Worm (Caenorhabditis elegans) whole organism, mixed stage, embryonic: ENCODE measurements around the gene C10G8.3.

Experiments
- M03D4.4 ChIP-seq: sonication (generic microtip); optimal IDR thresholded peaks from 2 replicates; lab custom pipeline; 2017; ENCODE audit warnings: mild to moderate bottlenecking, missing genetic modification characterization, missing compliant biosample characterization
- blmp-1 ChIP-seq: fragments of 150-350 bp; optimal IDR thresholded peaks from 2 replicates; lab custom pipeline; 2014; ENCODE audit warnings: missing biosample characterization, missing genetic modification characterization
- ceh-39 ChIP-seq: fragments of 150-350 bp; optimal IDR thresholded peaks from 2 replicates; lab custom pipeline; 2014; ENCODE audit warnings: missing biosample characterization, missing genetic modification characterization
- ceh-43 ChIP-seq: fragments of 200-800 bp; sonication (Bioruptor generic); optimal IDR thresholded peaks from 2 replicates; lab custom pipeline; 2018; ENCODE audit warnings: mild to moderate bottlenecking, missing genetic modification characterization, moderate library complexity, missing compliant biosample characterization
- ceh-83 ChIP-seq: fragments of 200-800 bp; sonication (Bioruptor generic); optimal IDR thresholded peaks from 2 replicates; lab custom pipeline; 2018; ENCODE audit warnings: mild to moderate bottlenecking, missing genetic modification characterization, missing compliant biosample characterization
- ces-1 ChIP-seq: fragments of 150-350 bp; optimal IDR thresholded peaks from 2 replicates; lab custom pipeline; 2014; ENCODE audit warnings: missing biosample characterization, missing genetic modification reagents, missing genetic modification characterization
- cnd-1 ChIP-seq: fragments of 200-800 bp; sonication (Bioruptor generic); optimal IDR thresholded peaks from 2 replicates; lab custom pipeline; 2018; ENCODE audit warnings: mild to moderate bottlenecking, missing genetic modification characterization, missing compliant biosample characterization
- drap-1 ChIP-seq: fragments of 200-800 bp; sonication (Bioruptor generic); optimal IDR thresholded peaks from 3 replicates; lab custom pipeline; 2018; ENCODE audit warnings: mild to moderate bottlenecking, missing genetic modification characterization, missing compliant biosample characterization
- elt-3 ChIP-seq: fragments of 150-350 bp; optimal IDR thresholded peaks from 2 replicates; lab custom pipeline; 2014; ENCODE audit warnings: missing biosample characterization, missing genetic modification characterization
- flh-1 ChIP-seq: fragments of 200-800 bp; sonication (Bioruptor generic); optimal IDR thresholded peaks from 2 replicates; lab custom pipeline; 2018; ENCODE audit warnings: mild to moderate bottlenecking, missing genetic modification characterization, moderate library complexity, missing compliant biosample characterization
- ham-2 ChIP-seq: fragments of 200-800 bp; sonication (Bioruptor generic); optimal IDR thresholded peaks from 2 replicates; lab custom pipeline; 2018; ENCODE audit warnings: mild to moderate bottlenecking, missing genetic modification characterization, missing compliant biosample characterization
- hlh-1 ChIP-seq: fragments of 150-350 bp; optimal IDR thresholded peaks from 2 replicates; lab custom pipeline; 2014; ENCODE audit warnings: missing biosample characterization, missing genetic modification reagents, missing genetic modification characterization
- lin-32 ChIP-seq: fragments of 200-800 bp; sonication (Bioruptor generic); optimal IDR thresholded peaks from 2 replicates; lab custom pipeline; 2018; ENCODE audit warnings: mild to moderate bottlenecking, missing genetic modification characterization, missing compliant biosample characterization
- lsy-2 ChIP-seq: fragments of 150-350 bp; optimal IDR thresholded peaks from 2 replicates; lab custom pipeline; 2014; ENCODE audit warnings: missing biosample characterization, missing genetic modification characterization
- mab-5 ChIP-seq: fragments of 150-350 bp; optimal IDR thresholded peaks from 2 replicates; lab custom pipeline; 2014; ENCODE audit warnings: missing biosample characterization, missing genetic modification characterization
- mep-1 ChIP-seq: fragments of 150-350 bp; optimal IDR thresholded peaks from 2 replicates; lab custom pipeline; 2017; ENCODE audit warnings: missing biosample characterization, missing genetic modification reagents, missing genetic modification characterization, inconsistent platforms
- mls-2 ChIP-seq: sonication (generic microtip); optimal IDR thresholded peaks from 2 replicates; lab custom pipeline; 2016; ENCODE audit warnings: mild to moderate bottlenecking, missing genetic modification characterization, moderate library complexity, missing compliant biosample characterization
- nhr-12 ChIP-seq: fragments of 150-350 bp; optimal IDR thresholded peaks from 2 replicates; lab custom pipeline; 2014; ENCODE audit warnings: missing biosample characterization, missing genetic modification characterization
- nhr-28 ChIP-seq: fragments of 150-350 bp; optimal IDR thresholded peaks from 2 replicates; lab custom pipeline; 2014; ENCODE audit warnings: missing biosample characterization, missing genetic modification characterization
- sem-2 ChIP-seq: fragments of 200-800 bp; sonication (Bioruptor generic); optimal IDR thresholded peaks from 2 replicates; lab custom pipeline; 2018; ENCODE audit warnings: mild to moderate bottlenecking, missing genetic modification characterization, missing compliant biosample characterization
- sptf-1 ChIP-seq: sonication (generic microtip); optimal IDR thresholded peaks from 2 replicates; lab custom pipeline; 2017; ENCODE audit warnings: mild to moderate bottlenecking, missing genetic modification characterization, moderate library complexity, missing compliant biosample characterization
- unc-120 ChIP-seq: sonication (generic microtip); optimal IDR thresholded peaks from 2 replicates; lab custom pipeline; 2017; ENCODE audit warnings: missing genetic modification characterization, missing compliant biosample characterization; ENCODE audit not compliant: poor library complexity, severe bottlenecking
- unc-39 ChIP-seq: fragments of 150-350 bp; optimal IDR thresholded peaks from 2 replicates; lab custom pipeline; 2014; ENCODE audit warnings: missing biosample characterization, missing genetic modification characterization
- unc-62 ChIP-seq: fragments of 150-350 bp; optimal IDR thresholded peaks from 2 replicates; lab custom pipeline; 2014; ENCODE audit warnings: missing biosample characterization, missing genetic modification reagents, missing genetic modification characterization
- zip-8 ChIP-seq: fragments of 150-350 bp; optimal IDR thresholded peaks from 2 replicates; lab custom pipeline; 2014; ENCODE audit warnings: missing biosample characterization, missing genetic modification characterization
- ztf-11 ChIP-seq: fragments of 150-350 bp; optimal IDR thresholded peaks from 2 replicates; lab custom pipeline; 2014; ENCODE audit warnings: missing biosample characterization, missing genetic modification characterization

The C10G8.3 gene

DNA sequence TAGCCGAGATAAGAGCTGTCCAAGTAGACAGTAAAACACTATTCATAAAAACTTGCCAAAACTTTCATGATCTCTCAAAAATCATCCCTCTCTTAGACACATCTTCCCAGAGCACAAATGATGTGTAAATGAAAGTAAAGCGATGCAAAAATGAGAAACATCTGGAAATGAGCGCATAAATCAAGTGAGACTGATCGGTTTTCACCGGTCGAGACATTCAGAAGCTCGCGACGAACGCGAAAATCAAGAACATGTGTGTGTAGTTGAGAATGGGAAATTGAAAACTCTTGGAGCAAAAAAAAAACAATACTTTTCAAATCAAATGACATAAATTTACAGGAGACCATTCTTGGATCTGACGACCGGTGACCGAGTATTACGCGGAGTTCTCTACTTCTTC, 8.2 kb upstream of the C10G8.3 start:
- TF ChIP-seq mls-2 (tag; lab: Kevin White, UChicago) = no peak
- no peak for TF ChIP-seq ceh-83
- TF ChIP-seq drap-1 (GFP tag; lab: Kevin White, UChicago) = no peak
- TF ChIP-seq ceh-43 (GFP tag; lab: Kevin White, UChicago) = no peak
- no peak for TF ChIP-seq sem-2 (GFP tag; lab: Kevin White, UChicago)
- no peak for TF ChIP-seq lin-32 (GFP tag; lab: Kevin White, UChicago)
- no peak for TF ChIP-seq nhr-28 (tag; lab: Kevin White, UChicago)

DNA sequence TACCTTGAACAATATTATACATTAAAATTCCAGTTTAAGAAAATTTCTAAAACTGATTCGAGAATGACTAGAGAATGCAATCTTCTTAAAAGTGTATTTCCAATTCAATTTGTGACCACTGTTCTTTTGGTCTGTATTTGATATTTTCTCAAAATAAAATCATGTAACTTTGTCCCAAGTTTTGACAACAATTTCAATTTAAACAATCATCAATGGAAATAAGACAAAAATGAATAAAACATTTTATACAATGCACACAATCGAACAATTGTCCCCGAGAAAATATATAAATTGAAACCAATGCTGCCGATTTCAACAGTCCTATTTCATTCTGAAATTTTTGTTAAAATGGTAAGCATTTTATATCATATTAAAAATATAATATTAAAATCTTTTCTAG, 918 bp upstream of the C10G8.3 start, which contains the start of gene C10G8.4:
Gene C10G8.4, plus strand, starts transcription at position 301 of the 400 bp plus-strand sequence.
- TF ChIP-seq ceh-83 = no peak
- TF ChIP-seq flh-1 (GFP tag; lab: Kevin White, UChicago) = no peak
- TF ChIP-seq lsy-2 = no peak
- TF ChIP-seq cnd-1 (tag; lab: Kevin White, UChicago) = no peak

DNA sequence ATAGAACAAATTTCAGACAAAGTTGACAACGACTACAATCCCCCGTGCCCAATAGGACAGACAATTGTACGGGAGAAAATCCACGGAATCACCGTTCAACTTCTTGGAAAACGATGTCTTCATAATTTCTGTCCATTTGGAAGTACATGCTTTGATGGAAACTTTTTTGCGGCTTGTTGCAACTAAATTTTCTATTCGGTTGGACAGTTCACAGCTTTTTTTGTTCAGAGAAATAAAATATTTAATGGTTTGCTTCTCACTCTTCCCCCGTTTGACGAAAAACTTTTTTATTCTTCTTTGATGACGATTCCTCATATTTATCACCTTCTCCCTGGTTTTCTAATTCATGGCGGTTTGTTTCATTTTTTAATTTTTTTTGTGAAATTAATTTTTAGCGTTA, 1.6 kb downstream of the C10G8.3 start, which contains the start of gene C10G8.2:
Gene C10G8.2, plus strand, starts transcription at position 301 of the 400 bp plus-strand sequence.
- TF ChIP-seq mep-1 (no peak), nhr-12 (tag; lab: Kevin White, UChicago) (no peak), M03D4.4 (tag; lab: Kevin White, UChicago) (no peak), elt-3 (tag; lab: Kevin White, UChicago) (no peak), lsy-2 (no peak), ztf-11 (tag; lab: Kevin White, UChicago) (no peak), unc-39 (tag; lab: Kevin White, UChicago) (no peak), lin-32 (GFP tag; lab: Kevin White, UChicago) (no peak), mls-2 (tag; lab: Kevin White, UChicago) (no peak)

DNA sequence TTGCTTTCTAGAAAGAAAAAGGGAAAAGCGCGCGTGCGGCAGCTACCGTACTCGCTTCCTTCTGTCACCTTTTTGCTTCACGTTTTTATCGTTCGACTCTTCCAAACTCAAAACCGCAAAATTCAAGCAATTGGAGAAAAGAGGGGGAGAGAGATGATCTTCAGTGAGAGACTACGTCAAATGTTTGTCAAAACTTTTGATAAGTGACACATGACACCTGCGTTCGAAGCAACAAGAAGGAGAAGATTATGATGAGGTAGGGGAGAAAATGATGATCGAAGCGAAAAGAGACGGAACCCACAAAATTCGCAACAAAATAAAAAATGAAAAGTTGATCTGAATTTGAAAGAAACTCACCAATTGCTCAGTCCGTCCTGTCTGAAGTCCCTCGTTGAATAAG, 5.8 kb downstream of the C10G8.3 start:
- peak; percentile 41 for TF ChIP-seq hlh-1
- TF ChIP-seq unc-120 (tag; lab: Kevin White, UChicago) = no peak
- peak; percentile 80 for TF ChIP-seq unc-62
- TF ChIP-seq, all 35 proteins: peak for 2

DNA sequence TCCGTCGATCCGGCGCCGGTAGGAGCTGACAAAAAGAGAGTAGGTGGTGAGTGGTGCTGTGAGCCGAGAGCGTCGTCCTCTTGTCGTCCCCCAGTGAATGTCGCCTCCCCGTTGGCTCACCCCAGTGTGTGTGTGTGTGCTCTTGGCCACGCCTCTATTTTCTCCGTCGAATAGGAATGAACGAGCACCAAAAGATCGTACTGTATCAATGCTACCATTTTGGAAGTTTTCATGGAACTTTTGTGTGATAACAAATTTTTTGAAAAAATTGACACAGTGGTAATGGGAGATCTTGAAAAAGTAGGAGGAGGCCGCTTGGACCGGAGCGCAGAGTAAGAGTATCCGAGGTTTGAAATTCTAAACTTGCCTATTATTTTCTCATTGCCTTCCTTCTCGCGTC, 6.9 kb downstream of the C10G8.3 start, which contains the start of gene ceh-34:
Gene ceh-34, minus strand, starts transcription at position 101 of the 400 bp plus-strand sequence.
- no peak for TF ChIP-seq blmp-1 (tag; lab: Kevin White, UChicago)
- no peak for TF ChIP-seq ceh-43 (GFP tag; lab: Kevin White, UChicago)
- no peak for TF ChIP-seq mab-5
- TF ChIP-seq drap-1 (GFP tag; lab: Kevin White, UChicago) = no peak
- no peak for TF ChIP-seq ceh-39 (tag; lab: Kevin White, UChicago)
- TF ChIP-seq lin-32 (GFP tag; lab: Kevin White, UChicago) = no peak

DNA sequence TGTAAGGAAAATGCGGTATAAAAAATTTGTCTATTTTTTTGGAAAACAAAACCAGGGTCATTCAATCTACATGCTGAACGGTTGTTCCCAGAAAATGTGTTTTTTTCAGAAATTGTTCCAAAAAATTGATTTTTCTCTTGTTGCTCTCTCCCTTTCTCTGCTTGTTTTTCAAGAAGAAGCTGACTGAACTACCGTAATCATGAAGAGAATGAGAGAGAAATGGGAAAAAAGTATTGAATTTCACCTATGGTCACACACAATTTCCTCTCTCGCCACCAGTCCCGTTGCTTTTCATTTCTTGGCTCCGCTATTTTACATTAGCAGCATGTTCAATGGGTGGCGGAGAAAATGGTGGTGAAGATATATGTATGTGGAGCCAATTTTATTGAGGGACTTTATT, 10.3 kb downstream of the C10G8.3 start:
- TF ChIP-seq sptf-1 = no peak
- TF ChIP-seq lin-32 (GFP tag; lab: Kevin White, UChicago) = no peak
- no peak for TF ChIP-seq hlh-1
- TF ChIP-seq elt-3 (tag; lab: Kevin White, UChicago) = no peak
- TF ChIP-seq mab-5 = no peak
- no peak for TF ChIP-seq ceh-39 (tag; lab: Kevin White, UChicago)
- TF ChIP-seq zip-8 (tag; lab: Kevin White, UChicago) = no peak
- no peak for TF ChIP-seq ham-2 (GFP tag; lab: Kevin White, UChicago)
- TF ChIP-seq unc-39 (tag; lab: Kevin White, UChicago) = no peak
- TF ChIP-seq mep-1 = no peak
- no peak for TF ChIP-seq nhr-12 (tag; lab: Kevin White, UChicago)
- no peak for TF ChIP-seq ces-1 (GFP tag; lab: Kevin White, UChicago)
- no peak for TF ChIP-seq nhr-28 (tag; lab: Kevin White, UChicago)
- TF ChIP-seq flh-1 (GFP tag; lab: Kevin White, UChicago) = no peak

DNA sequence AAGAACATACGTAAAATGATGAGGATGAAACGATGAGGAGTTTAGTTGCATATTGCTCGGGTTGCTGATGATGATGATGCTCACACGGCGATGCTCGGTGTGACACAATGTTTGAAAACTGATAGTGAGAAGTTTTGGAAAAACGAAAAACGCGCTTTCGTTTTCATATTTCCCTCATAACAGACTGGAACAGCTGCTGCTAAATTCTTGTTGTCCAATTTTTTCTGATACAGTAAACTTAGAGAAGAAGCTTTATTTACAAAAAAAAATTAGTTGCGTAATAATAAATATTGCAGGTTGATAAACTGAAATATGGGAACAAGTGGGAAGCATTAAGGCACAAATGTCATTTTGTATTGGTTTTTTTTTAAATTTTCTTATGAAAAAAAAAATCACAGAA, 12.0 kb downstream of the C10G8.3 start, which contains the start of gene ceh-33:
Gene ceh-33, minus strand, starts transcription at position 101 of the 400 bp plus-strand sequence.
- TF ChIP-seq ztf-11 (tag; lab: Kevin White, UChicago) = no peak
- peak; percentile 32 for TF ChIP-seq zip-8 (tag; lab: Kevin White, UChicago)
